Fruit fly (Drosophila melanogaster) S2 (cell line): ENCODE measurements around the gene Cpsf73.

ENCODE experiments used
- CG8478 ChIP-seq: fragments of >200 bp; optimal IDR thresholded peaks from 2 replicates; lab custom pipeline; 2018
- CTCF ChIP-seq, 2 experiments: fragments of >200 bp; optimal IDR thresholded peaks; 2 replicates each; lab custom pipeline; 2018

dm6 chr3R:18628311-18628811, 35.0 kb downstream of the Cpsf73 start:
- TF ChIP-seq CTCF (optimal IDR thresholded peaks at IDR 0.05; lab: Kevin White, UChicago) (no peak), CG8478 (lab: Kevin White, UChicago) (no peak)
